Fruit fly (Drosophila melanogaster) whole organism, wandering third instar larva: ENCODE measurements around the gene SdhC.

Source experiments
- Abd-B ChIP-seq: fragments of >200 bp; optimal IDR thresholded peaks from 2 replicates; lab custom pipeline; 2017; ENCODE audit warnings: missing biosample characterization, missing genetic modification characterization
- CrebA ChIP-seq: fragments of 200-800 bp; sonication (Bioruptor generic); optimal IDR thresholded peaks from 2 replicates; lab custom pipeline; 2016; ENCODE audit warnings: missing biosample characterization, mild to moderate bottlenecking, missing genetic modification characterization, borderline replicate concordance
- Dfd ChIP-seq: fragments of >200 bp; optimal IDR thresholded peaks from 2 replicates; lab custom pipeline; 2017; ENCODE audit warnings: missing biosample characterization, missing genetic modification characterization
- Myc ChIP-seq: fragments of >200 bp; optimal IDR thresholded peaks from 2 replicates; lab custom pipeline; 2017
- N ChIP-seq: fragments of >200 bp; optimal IDR thresholded peaks from 2 replicates; lab custom pipeline; 2018; ENCODE audit warnings: missing biosample characterization, missing external identifiers, missing genetic modification characterization
- brk ChIP-seq: fragments of 200-800 bp; sonication (Bioruptor generic); optimal IDR thresholded peaks from 2 replicates; lab custom pipeline; 2016; ENCODE audit warnings: missing biosample characterization, mild to moderate bottlenecking, missing genetic modification characterization
- dsf ChIP-seq: sonication (Bioruptor generic); optimal IDR thresholded peaks from 2 replicates; lab custom pipeline; 2016; ENCODE audit warnings: missing biosample characterization, missing genetic modification characterization, borderline replicate concordance
- ey ChIP-seq: fragments of 200-800 bp; sonication (Bioruptor generic); optimal IDR thresholded peaks from 2 replicates; lab custom pipeline; 2016; ENCODE audit warnings: missing biosample characterization, missing genetic modification characterization
- fru ChIP-seq: fragments of 200-800 bp; sonication (Bioruptor generic); optimal IDR thresholded peaks from 3 replicates; lab custom pipeline; 2016; ENCODE audit warnings: missing biosample characterization, mild to moderate bottlenecking, missing genetic modification characterization
- pan ChIP-seq: fragments of >200 bp; optimal IDR thresholded peaks from 2 replicates; lab custom pipeline; 2017
- psq ChIP-seq: fragments of 200-800 bp; sonication (Bioruptor generic); optimal IDR thresholded peaks from 3 replicates; lab custom pipeline; 2017; ENCODE audit warnings: missing biosample characterization, mild to moderate bottlenecking, missing genetic modification characterization, moderate library complexity
- rgr ChIP-seq: fragments of 200-800 bp; sonication (Bioruptor generic); optimal IDR thresholded peaks from 3 replicates; lab custom pipeline; 2016; ENCODE audit warnings: missing biosample characterization, mild to moderate bottlenecking, missing genetic modification characterization
- usp ChIP-seq: fragments of >200 bp; optimal IDR thresholded peaks from 2 replicates; lab custom pipeline; 2017; ENCODE audit warnings: missing biosample characterization, missing genetic modification characterization

DNA sequence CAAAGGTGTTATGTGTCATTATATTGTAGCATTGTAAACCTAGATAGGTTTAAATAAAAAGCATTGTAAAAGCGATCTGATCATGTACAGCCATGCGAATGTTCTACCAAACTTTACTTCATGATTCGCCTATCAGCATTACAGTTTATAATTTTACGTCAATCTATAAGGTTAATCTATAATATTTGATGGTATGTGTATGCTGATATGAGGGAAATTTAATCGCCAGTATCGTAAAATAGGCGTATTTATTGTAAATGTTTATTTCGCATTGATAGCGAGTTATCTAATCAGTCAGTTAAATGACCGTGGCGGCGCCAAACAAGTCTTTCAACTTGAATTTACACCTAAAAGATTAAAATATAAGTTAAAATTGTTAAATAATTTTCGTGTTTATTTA, 32.1 kb downstream of the SdhC start:
- TF ChIP-seq fru, result no peak
- TF ChIP-seq psq (GFP tag; lab: Kevin White, UChicago), result no peak
- TF ChIP-seq usp (GFP tag; lab: Kevin White, UChicago), result no peak
- no peak for TF ChIP-seq CrebA
- no peak for TF ChIP-seq N (GFP tag; lab: Kevin White, UChicago)
- TF ChIP-seq Dfd (GFP tag; lab: Kevin White, UChicago), result no peak
- no peak for TF ChIP-seq Myc
- no peak for TF ChIP-seq Abd-B (GFP tag; lab: Kevin White, UChicago)
- no peak for TF ChIP-seq rgr
- no peak for TF ChIP-seq dsf
- TF ChIP-seq ey (GFP tag; lab: Kevin White, UChicago), result no peak
- TF ChIP-seq pan (lab: Kevin White, UChicago), result no peak
- no peak for TF ChIP-seq brk
